Worm (Caenorhabditis elegans): ENCODE measurements around the gene F53F8.4.

DNA sequence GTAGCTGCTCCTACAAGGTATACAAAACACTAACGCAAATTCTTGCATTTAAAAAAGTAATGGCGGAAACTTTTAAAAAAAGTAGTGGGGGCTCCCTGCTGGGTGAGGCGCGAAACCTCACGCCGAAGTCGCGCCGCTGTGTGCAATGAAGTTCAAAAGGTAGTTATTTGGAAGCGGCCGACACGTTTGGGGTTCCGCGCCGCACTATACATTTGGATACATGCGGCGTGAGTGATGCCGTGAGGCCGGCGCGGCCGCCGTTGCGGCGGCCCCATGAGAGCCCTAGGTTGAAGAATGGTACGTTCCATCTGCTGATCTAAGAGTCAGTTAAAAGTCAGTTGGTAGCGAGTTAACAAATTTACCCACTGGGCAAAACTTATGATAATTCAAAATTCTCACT is 9.7 kb downstream of the F53F8.4 start:
- no peak for TF ChIP-seq skn-1 (tag; optimal IDR thresholded peaks at IDR 0.05)
- no peak for TF ChIP-seq aly-2 (tag; optimal IDR thresholded peaks at IDR 0.05)
- TF ChIP-seq snpc-4 (tag; optimal IDR thresholded peaks at IDR 0.05), result peak; percentile 75
- TF ChIP-seq nhr-10 (tag; optimal IDR thresholded peaks at IDR 0.05), result no peak
- no peak for TF ChIP-seq dmd-4 (tag; optimal IDR thresholded peaks at IDR 0.05)
- TF ChIP-seq unc-62 (GFP tag; optimal IDR thresholded peaks at IDR 0.05), result no peak
- TF ChIP-seq fos-1 (tag; optimal IDR thresholded peaks at IDR 0.05), result no peak
- no peak for TF ChIP-seq ztf-4 (tag; optimal IDR thresholded peaks at IDR 0.05)
- no peak for TF ChIP-seq sma-3 (GFP tag; optimal IDR thresholded peaks at IDR 0.05)
- TF ChIP-seq ZK546.5 (tag; optimal IDR thresholded peaks at IDR 0.05), result no peak
